Fruit fly (Drosophila melanogaster): ENCODE measurements around the gene Thor.
A peak's percentile ranks its signal among the peaks of the same experiment; 100 is the strongest.

Thor gene

dm6 chr2L:3444789-3445188 is 33.4 kb upstream of the Thor start (continued):
- TF ChIP-seq CG13287 (GFP tag; IDR thresholded peaks at IDR 0.05; ENCODE audit: partially characterized antibody): no peak
- TF ChIP-seq CG14710 (tag; optimal IDR thresholded peaks at IDR 0.05): peak; percentile 1
- no peak for TF ChIP-seq Taf1 (GFP tag; IDR thresholded peaks at IDR 0.05)
- peak; percentile 49 for TF ChIP-seq CG12391 (tag; optimal IDR thresholded peaks at IDR 0.05)
- peak; percentile 26 for TF ChIP-seq Ssrp (tag; optimal IDR thresholded peaks at IDR 0.05)
- TF ChIP-seq CG9215 (GFP tag; IDR thresholded peaks at IDR 0.05): peak; percentile 11; the same call in 1 of the 2 replicates
- TF ChIP-seq Mad (GFP tag; optimal IDR thresholded peaks at IDR 0.05): peak; percentile 51
- TF ChIP-seq CG9609 (GFP tag; optimal IDR thresholded peaks at IDR 0.05): peak; percentile 52
- peak; percentile 35 for TF ChIP-seq grau (tag; optimal IDR thresholded peaks at IDR 0.05)
- no peak for TF ChIP-seq vnd (GFP tag; IDR thresholded peaks at IDR 0.05; ENCODE audit: partially characterized antibody)
- no peak for TF ChIP-seq ATbp (GFP tag; optimal IDR thresholded peaks at IDR 0.05)
- no peak for TF ChIP-seq gro (GFP tag; optimal IDR thresholded peaks at IDR 0.05)
- no peak for TF ChIP-seq CG4730 (GFP tag; IDR thresholded peaks at IDR 0.05)
- TF ChIP-seq row (GFP tag; IDR thresholded peaks at IDR 0.05): peak; percentile 39
- TF ChIP-seq CG30020 (tag; optimal IDR thresholded peaks at IDR 0.05): no peak
- TF ChIP-seq CG17802 (tag; optimal IDR thresholded peaks at IDR 0.05): no peak
- TF ChIP-seq eve (GFP tag; optimal IDR thresholded peaks at IDR 0.05): no peak
- no peak for TF ChIP-seq C15 (GFP tag; IDR thresholded peaks at IDR 0.05)
- TF ChIP-seq CG7963 (GFP tag; IDR thresholded peaks at IDR 0.05; ENCODE audit: partially characterized antibody): no peak
- TF ChIP-seq jumu (GFP tag; optimal IDR thresholded peaks at IDR 0.05): peak; percentile 20
- no peak for TF ChIP-seq CG15073 (GFP tag; optimal IDR thresholded peaks at IDR 0.05)
- TF ChIP-seq Eip74EF (GFP tag; optimal IDR thresholded peaks at IDR 0.05): no peak
- no peak for TF ChIP-seq CG17612 (GFP tag; IDR thresholded peaks at IDR 0.05)
- TF ChIP-seq knrl (GFP tag; IDR thresholded peaks at IDR 0.05; ENCODE audit: partially characterized antibody): no peak
- TF ChIP-seq CG7928 (GFP tag; optimal IDR thresholded peaks at IDR 0.05): no peak
- TF ChIP-seq Pdp1 (GFP tag; optimal IDR thresholded peaks at IDR 0.05): peak; percentile 25 to 30
- TF ChIP-seq CG32772 (GFP tag; IDR thresholded peaks at IDR 0.05): peak; percentile 50
- TF ChIP-seq CG10462 (GFP tag; optimal IDR thresholded peaks at IDR 0.05): no peak
- TF ChIP-seq zfh1 (GFP tag; IDR thresholded peaks at IDR 0.05): peak; percentile 55; the same call in 2 of the 3 replicates
- no peak for TF ChIP-seq sc (optimal IDR thresholded peaks at IDR 0.05)
- no peak for TF ChIP-seq sc (GFP tag; optimal IDR thresholded peaks at IDR 0.05)
- no peak for TF ChIP-seq zfh2 (GFP tag; optimal IDR thresholded peaks at IDR 0.05)
- peak in 1 of 3 experiments; percentile 15 for TF ChIP-seq lola (GFP tag; optimal IDR thresholded peaks at IDR 0.05)
- no peak for TF ChIP-seq Bteb2 (GFP tag; optimal IDR thresholded peaks at IDR 0.05)
- peak; percentile 33; the same call in 1 of the 2 replicates for TF ChIP-seq CG11247 (GFP tag; IDR thresholded peaks at IDR 0.05)
- TF ChIP-seq danr (GFP tag; IDR thresholded peaks at IDR 0.05): 0 out of 2 replicates have a peak, but pooled peaks have one; percentile 26
- TF ChIP-seq CG17186 (GFP tag; optimal IDR thresholded peaks at IDR 0.05): no peak
- no peak for TF ChIP-seq pita (GFP tag; optimal IDR thresholded peaks at IDR 0.05)
- TF ChIP-seq tup (GFP tag; optimal IDR thresholded peaks at IDR 0.05): no peak
- TF ChIP-seq CrebB (tag; optimal IDR thresholded peaks at IDR 0.05): no peak
- peak; percentile 55 for TF ChIP-seq CG12769 (tag; optimal IDR thresholded peaks at IDR 0.05)
- peak; percentile 60; the same call in 1 of the 3 replicates for TF ChIP-seq CG11456 (GFP tag; IDR thresholded peaks at IDR 0.05)
- no peak for TF ChIP-seq Sin3A (optimal IDR thresholded peaks at IDR 0.05)
- no peak for TF ChIP-seq Usf (GFP tag; optimal IDR thresholded peaks at IDR 0.05)
- peak; percentile 28 for TF ChIP-seq CG4820 (GFP tag; optimal IDR thresholded peaks at IDR 0.05)
- peak; percentile 9 for TF ChIP-seq HLH54F (GFP tag; optimal IDR thresholded peaks at IDR 0.05)
- TF ChIP-seq CG7839 (tag; optimal IDR thresholded peaks at IDR 0.05): peak; percentile 52
- TF ChIP-seq H2.0 (GFP tag; IDR thresholded peaks at IDR 0.05): peak; percentile 40; the same call in 1 of the 2 replicates
- no peak for TF ChIP-seq CG4617 (GFP tag; optimal IDR thresholded peaks at IDR 0.05; ENCODE audit: borderline replicate concordance)
- no peak for TF ChIP-seq dimm (GFP tag; IDR thresholded peaks at IDR 0.05)
- no peak for TF ChIP-seq onecut (GFP tag; IDR thresholded peaks at IDR 0.05)
